Fruit fly (Drosophila melanogaster): ENCODE data around the gene PIG-Wa.

DNA sequence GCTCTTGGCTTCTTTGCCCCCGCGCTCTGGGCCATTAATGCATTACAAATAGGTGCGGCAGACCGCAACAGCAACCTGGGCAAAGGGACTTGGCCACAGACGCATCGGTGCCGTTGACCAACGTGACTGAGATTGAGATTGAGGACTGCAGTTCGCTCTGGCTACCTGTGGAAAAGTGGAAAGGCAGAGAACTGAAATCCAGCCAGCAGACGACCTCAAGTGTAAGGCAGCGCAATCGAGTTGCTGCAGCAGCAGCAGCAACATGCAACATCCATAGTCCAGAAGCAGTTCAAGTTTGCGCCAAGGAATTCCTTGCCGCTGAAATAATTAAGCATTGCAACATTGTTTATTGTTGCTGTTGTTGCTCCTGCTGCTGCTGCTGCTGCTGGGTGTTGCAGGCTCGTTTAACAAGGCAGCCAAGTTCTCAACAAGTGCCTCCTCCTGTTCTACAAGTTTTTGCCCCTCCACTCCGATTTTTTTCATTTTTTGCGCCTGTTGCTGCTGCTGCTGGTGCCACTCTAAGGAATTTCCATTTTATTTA, 42.7 kb downstream of the PIG-Wa start:
- no peak for TF ChIP-seq CG8478 (optimal IDR thresholded peaks at IDR 0.05)
- no peak for TF ChIP-seq CTCF (optimal IDR thresholded peaks at IDR 0.05)

Measured in S2 (cell line).